Worm (Caenorhabditis elegans): ENCODE measurements around the gene col-101.

- TF ChIP-seq snpc-4 (tag; optimal IDR thresholded peaks at IDR 0.05) (no peak), ztf-11 (tag; optimal IDR thresholded peaks at IDR 0.05) (no peak), R02D3.7 (tag; optimal IDR thresholded peaks at IDR 0.05) (no peak), nhr-77 (tag; optimal IDR thresholded peaks at IDR 0.05) (no peak), ceh-16 (tag; optimal IDR thresholded peaks at IDR 0.05) (no peak), egl-27 (tag; optimal IDR thresholded peaks at IDR 0.05) (no peak), sma-9 (GFP tag; optimal IDR thresholded peaks at IDR 0.05) (no peak), sma-9 (tag; optimal IDR thresholded peaks at IDR 0.05) (no peak)
Measured at ce11 chrIV:314475-314874, 12.3 kb downstream of the col-101 start.
